Worm (Caenorhabditis elegans) whole organism, late embryonic: Measurements from ENCODE around the gene K12H6.2.

Source experiments
- T23F11.4 ChIP-seq: fragments of 200-800 bp; sonication (Bioruptor generic); optimal IDR thresholded peaks from 2 replicates; lab custom pipeline; 2018; ENCODE audit warnings: mild to moderate bottlenecking, missing genetic modification characterization, missing compliant biosample characterization
- ama-1 ChIP-seq: fragments of 150-350 bp; optimal IDR thresholded peaks from 2 replicates; lab custom pipeline; 2014
- ceh-18 ChIP-seq: sonication (generic microtip); optimal IDR thresholded peaks from 2 replicates; lab custom pipeline; 2016; ENCODE audit warnings: missing genetic modification characterization, missing compliant biosample characterization
- ceh-19 ChIP-seq: fragments of 200-800 bp; sonication (Bioruptor generic); optimal IDR thresholded peaks from 2 replicates; lab custom pipeline; 2018; ENCODE audit warnings: mild to moderate bottlenecking, missing genetic modification characterization, missing compliant biosample characterization
- ceh-30 ChIP-seq: fragments of 150-350 bp; optimal IDR thresholded peaks from 2 replicates; lab custom pipeline; 2014; ENCODE audit warnings: missing biosample characterization, missing genetic modification characterization
- ceh-9 ChIP-seq: sonication (generic microtip); optimal IDR thresholded peaks from 2 replicates; lab custom pipeline; 2016; ENCODE audit warnings: mild to moderate bottlenecking, missing genetic modification characterization, inconsistent platforms, missing compliant biosample characterization
- eyg-1 ChIP-seq: sonication (generic microtip); optimal IDR thresholded peaks from 2 replicates; lab custom pipeline; 2016; ENCODE audit warnings: missing genotype, missing genetic modification characterization, missing compliant biosample characterization
- fkh-10 ChIP-seq: fragments of 150-350 bp; optimal IDR thresholded peaks from 2 replicates; lab custom pipeline; 2014; ENCODE audit warnings: missing biosample characterization, missing genetic modification reagents, missing genetic modification characterization
- odd-2 ChIP-seq: sonication (generic microtip); optimal IDR thresholded peaks from 2 replicates; lab custom pipeline; 2017; ENCODE audit warnings: antibody characterized with exemption, mild to moderate bottlenecking, missing genetic modification characterization, missing compliant biosample characterization
- pha-2 ChIP-seq: sonication (generic microtip); optimal IDR thresholded peaks from 2 replicates; lab custom pipeline; 2017; ENCODE audit warnings: mild to moderate bottlenecking, missing genetic modification characterization, missing compliant biosample characterization
- pha-4 ChIP-seq: fragments of 150-350 bp; optimal IDR thresholded peaks from 2 replicates; lab custom pipeline; 2018; ENCODE audit warnings: missing biosample characterization, missing genetic modification reagents, missing genetic modification characterization
- pros-1 ChIP-seq: fragments of 150-350 bp; optimal IDR thresholded peaks from 2 replicates; lab custom pipeline; 2014; ENCODE audit warnings: missing biosample characterization, missing genetic modification reagents, missing genetic modification characterization

ce11 chrII:2787031-2787512, 28.3 kb downstream of the K12H6.2 start, which contains the start of the genes F08D12.12 and srpa-72:
- TF ChIP-seq pha-2 (tag; lab: Kevin White, UChicago) (no peak), pros-1 (no peak), eyg-1 (tag; lab: Kevin White, UChicago) (no peak), ceh-19 (GFP tag; lab: Kevin White, UChicago) (no peak), pha-4 (tag; lab: Kevin White, UChicago) (no peak), ama-1 (lab: Kevin White, UChicago) (no peak), ceh-18 (tag; lab: Kevin White, UChicago) (no peak), T23F11.4 (no peak), ceh-30 (tag; lab: Kevin White, UChicago) (no peak), fkh-10 (GFP tag; lab: Kevin White, UChicago) (no peak), ceh-9 (no peak), odd-2 (tag; lab: Kevin White, UChicago) (no peak)
